Fruit fly (Drosophila melanogaster): Measurements from ENCODE around the gene mus81.

Gene mus81

dm6 chrX:953807-954206 is 12.9 kb downstream of the mus81 start (continued):
- TF ChIP-seq CG2712 (tag; optimal IDR thresholded peaks at IDR 0.05): no peak
- TF ChIP-seq en (GFP tag; optimal IDR thresholded peaks at IDR 0.05): no peak
- no peak for TF ChIP-seq Lpt (GFP tag; optimal IDR thresholded peaks at IDR 0.05)
- peak; percentile 20; the same call in 1 of the 2 replicates for TF ChIP-seq ttk (GFP tag; IDR thresholded peaks at IDR 0.05)
- TF ChIP-seq B-H2 (GFP tag; optimal IDR thresholded peaks at IDR 0.05): no peak
- TF ChIP-seq slp2 (GFP tag; optimal IDR thresholded peaks at IDR 0.05): no peak
- no peak for TF ChIP-seq CG6175 (GFP tag; IDR thresholded peaks at IDR 0.05)
- TF ChIP-seq amos (GFP tag; IDR thresholded peaks at IDR 0.05; ENCODE audit: partially characterized antibody): no peak
- no peak for TF ChIP-seq ranshi (GFP tag; IDR thresholded peaks at IDR 0.05)
- no peak for TF ChIP-seq ab (GFP tag; optimal IDR thresholded peaks at IDR 0.05)
- no peak for TF ChIP-seq zfh1 (GFP tag; IDR thresholded peaks at IDR 0.05)
- peak; percentile 10 for TF ChIP-seq lab (GFP tag; optimal IDR thresholded peaks at IDR 0.05)
- TF ChIP-seq kay (GFP tag; optimal IDR thresholded peaks at IDR 0.05): no peak
- TF ChIP-seq sd (tag; optimal IDR thresholded peaks at IDR 0.05): no peak
- TF ChIP-seq Ada2b (GFP tag; IDR thresholded peaks at IDR 0.05): 0 out of 2 replicates have a peak, but pooled peaks have one; percentile 23
- TF ChIP-seq Med (GFP tag): peak; percentile 77
- peak; percentile 32; the same call in 2 of the 3 replicates for TF ChIP-seq row (GFP tag; IDR thresholded peaks at IDR 0.05)
- TF ChIP-seq eyg (GFP tag; optimal IDR thresholded peaks at IDR 0.05): no peak
- TF ChIP-seq CG18599 (GFP tag; optimal IDR thresholded peaks at IDR 0.05): peak; percentile 33
- TF ChIP-seq vvl (GFP tag; IDR thresholded peaks at IDR 0.05): peak; percentile 31; the same call in 1 of the 2 replicates
- TF ChIP-seq hkb (optimal IDR thresholded peaks at IDR 0.05): no peak
- TF ChIP-seq hkb (GFP tag; IDR thresholded peaks at IDR 0.05): 0 out of 2 replicates have a peak, but pooled peaks have one; percentile 22
- TF ChIP-seq hb (GFP tag; IDR thresholded peaks at IDR 0.05; ENCODE audit: partially characterized antibody): no peak
- 0 out of 3 replicates have a peak, but pooled peaks have one; percentile 33 for TF ChIP-seq dysf (GFP tag; IDR thresholded peaks at IDR 0.05)
- TF ChIP-seq vnd (GFP tag; IDR thresholded peaks at IDR 0.05; ENCODE audit: partially characterized antibody): no peak
- TF ChIP-seq Pdp1 (GFP tag; optimal IDR thresholded peaks at IDR 0.05): peak in 1 of 2 experiments; percentile 9
- peak; percentile 18 for TF ChIP-seq CG15514 (GFP tag; optimal IDR thresholded peaks at IDR 0.05)
- TF ChIP-seq Ets65A (GFP tag): peak; percentile 76
- peak; percentile 4 for TF ChIP-seq grau (tag; optimal IDR thresholded peaks at IDR 0.05)
- no peak for TF ChIP-seq Atf6 (GFP tag; IDR thresholded peaks at IDR 0.05)
- no peak for TF ChIP-seq CG8290 (GFP tag; optimal IDR thresholded peaks at IDR 0.05)
- TF ChIP-seq CG8290 (tag; optimal IDR thresholded peaks at IDR 0.05): peak in 1 of 2 experiments; percentile 9

- TF ChIP-seq otp (GFP tag; IDR thresholded peaks at IDR 0.05): 0 out of 3 replicates have a peak, but pooled peaks have one; percentile 39
- TF ChIP-seq CG1529 (GFP tag; optimal IDR thresholded peaks at IDR 0.05): peak; percentile 2
- no peak for TF ChIP-seq pfk (GFP tag; optimal IDR thresholded peaks at IDR 0.05)
- peak; percentile 47 for TF ChIP-seq CG8924 (tag; optimal IDR thresholded peaks at IDR 0.05)
- peak; percentile 51; the same call in 1 of the 3 replicates for TF ChIP-seq H15 (GFP tag; IDR thresholded peaks at IDR 0.05)
- peak; percentile 59; the same call in 2 of the 3 replicates for TF ChIP-seq Aef1 (GFP tag; IDR thresholded peaks at IDR 0.05)
- no peak for TF ChIP-seq BEAF-32 (GFP tag; optimal IDR thresholded peaks at IDR 0.05)
- peak; percentile 70 for TF ChIP-seq Sox102F (GFP tag; optimal IDR thresholded peaks at IDR 0.05)
- peak; percentile 56 for TF ChIP-seq CG17328 (GFP tag; IDR thresholded peaks at IDR 0.05)
- TF ChIP-seq NC2α (GFP tag; optimal IDR thresholded peaks at IDR 0.05): no peak
- no peak for TF ChIP-seq TFAM (GFP tag; optimal IDR thresholded peaks at IDR 0.05)
- TF ChIP-seq Hr3 (GFP tag; optimal IDR thresholded peaks at IDR 0.05): peak; percentile 40
- no peak for TF ChIP-seq CG15479 (GFP tag; optimal IDR thresholded peaks at IDR 0.05)
- TF ChIP-seq CG4617 (GFP tag; optimal IDR thresholded peaks at IDR 0.05; ENCODE audit: borderline replicate concordance): no peak
- TF ChIP-seq zfh2 (GFP tag; optimal IDR thresholded peaks at IDR 0.05): peak; percentile 5
- TF ChIP-seq z (GFP tag; IDR thresholded peaks at IDR 0.05): no peak
- TF ChIP-seq CG6689 (GFP tag; IDR thresholded peaks at IDR 0.05): peak; percentile 58
- peak; percentile 62 for TF ChIP-seq phol (tag; optimal IDR thresholded peaks at IDR 0.05)
- TF ChIP-seq crc (GFP tag; optimal IDR thresholded peaks at IDR 0.05): peak; percentile 48
- TF ChIP-seq unc-4 (GFP tag; IDR thresholded peaks at IDR 0.05; ENCODE audit: partially characterized antibody): no peak
- peak; percentile 11 for TF ChIP-seq CG9727 (GFP tag; optimal IDR thresholded peaks at IDR 0.05)
Observed at dm6 chrX:955873-956272, 15.0 kb downstream of the mus81 start.
